Worm (Caenorhabditis elegans) whole organism, L4 larva: ENCODE measurements around the gene srh-100.

ENCODE experiments used
- ceh-62 ChIP-seq: sonication (generic microtip); optimal IDR thresholded peaks from 2 replicates; lab custom pipeline; 2017; ENCODE audit warnings: missing biosample characterization, missing genetic modification characterization
- lin-38 ChIP-seq: fragments of 200-800 bp; sonication (Bioruptor generic); IDR thresholded peaks from 2 replicates; pipeline ENCODE4 v1.3.6; 2022; ENCODE audit warnings: missing genetic modification reagents, missing genetic modification characterization, missing compliant biosample characterization
- nhr-48 ChIP-seq: sonication (generic microtip); optimal IDR thresholded peaks from 2 replicates; lab custom pipeline; 2016; ENCODE audit warnings: mild to moderate bottlenecking, missing genetic modification characterization, missing compliant biosample characterization
- unc-130 ChIP-seq: sonication (generic microtip); optimal IDR thresholded peaks from 2 replicates; lab custom pipeline; 2016; ENCODE audit warnings: missing genetic modification reagents, missing genetic modification characterization, missing compliant biosample characterization

The srh-100 gene

ce11 chrII:3663796-3664195, 50.7 kb downstream of the srh-100 start, which contains the start of gene F19B10.6:
F19B10.6 (minus strand) TSS chrII:3663896.
- no peak for TF ChIP-seq nhr-48 (tag; lab: Kevin White, UChicago)
- TF ChIP-seq lin-38 (GFP tag; lab: Robert Waterston, UW): no peak
- no peak for TF ChIP-seq ceh-62 (tag; lab: Kevin White, UChicago)
- TF ChIP-seq unc-130 (GFP tag; lab: Kevin White, UChicago): no peak
